Worm (Caenorhabditis elegans) whole organism, L4/young adult: ENCODE results near the gene nhr-111.

ENCODE experiments used
- W03F9.2 ChIP-seq: fragments of 150-350 bp; optimal IDR thresholded peaks from 2 replicates; lab custom pipeline; 2014; ENCODE audit warnings: missing biosample characterization, missing genetic modification characterization
- dao-5 ChIP-seq: sonication (generic microtip); optimal IDR thresholded peaks from 2 replicates; lab custom pipeline; 2016; ENCODE audit warnings: missing genotype, missing genetic modification characterization, moderate library complexity, missing compliant biosample characterization
- him-1 ChIP-seq: sonication (generic microtip); optimal IDR thresholded peaks from 2 replicates; lab custom pipeline; 2016; ENCODE audit warnings: missing genotype, missing genetic modification reagents, missing genetic modification characterization, missing compliant biosample characterization

Gene nhr-111

ce11 chrV:16143066-16143581 is 18.5 kb upstream of the nhr-111 start, which contains the start of gene fbxa-88:
Gene fbxa-88 (minus strand): TSS chrV:16143116.
- no peak for TF ChIP-seq him-1
- TF ChIP-seq dao-5: no peak
- no peak for TF ChIP-seq W03F9.2

DNA sequence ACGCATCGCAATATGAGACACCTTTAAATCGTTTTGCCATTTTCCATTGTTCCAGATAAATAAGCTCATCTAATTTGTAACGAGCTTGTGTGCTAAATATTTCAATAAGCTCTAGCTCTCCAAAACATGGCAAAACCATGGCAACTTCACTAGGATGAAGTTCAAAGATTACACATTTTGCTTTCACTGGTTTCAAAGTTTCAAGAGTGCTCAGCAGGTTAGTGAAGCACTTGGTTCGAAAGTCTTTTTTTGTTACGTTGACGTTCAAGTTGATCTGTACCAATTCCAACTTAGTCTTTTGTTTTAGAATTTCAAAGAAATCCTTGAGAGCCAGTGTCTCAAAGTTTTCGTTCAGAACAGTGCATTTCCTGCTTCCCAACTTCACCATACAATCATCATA is 17.7 kb upstream of the nhr-111 start, which contains the start of gene fbxa-18:
TSS of gene fbxa-18 (plus strand) at position 301 of the 400 bp plus-strand sequence.
- no peak for TF ChIP-seq W03F9.2
- no peak for TF ChIP-seq dao-5
- TF ChIP-seq him-1: no peak

ce11 chrV:16141071-16141470 is 16.4 kb upstream of the nhr-111 start, which contains the start of gene clc-32:
Gene clc-32 (minus strand): TSS chrV:16141171.
- TF ChIP-seq him-1: no peak
- no peak for TF ChIP-seq W03F9.2
- TF ChIP-seq dao-5: no peak

ce11 chrV:16139529-16139928 is 14.9 kb upstream of the nhr-111 start, which contains the start of gene clc-11:
Gene clc-11 (minus strand): TSS chrV:16139629.
- TF ChIP-seq dao-5 (no peak), him-1 (no peak), W03F9.2 (no peak)

ce11 chrV:16137043-16137442 is 12.4 kb upstream of the nhr-111 start, which contains the start of gene F44G3.7:
Gene F44G3.7 (minus strand): TSS chrV:16137143.
- no peak for TF ChIP-seq him-1
- no peak for TF ChIP-seq dao-5
- TF ChIP-seq W03F9.2: no peak

DNA sequence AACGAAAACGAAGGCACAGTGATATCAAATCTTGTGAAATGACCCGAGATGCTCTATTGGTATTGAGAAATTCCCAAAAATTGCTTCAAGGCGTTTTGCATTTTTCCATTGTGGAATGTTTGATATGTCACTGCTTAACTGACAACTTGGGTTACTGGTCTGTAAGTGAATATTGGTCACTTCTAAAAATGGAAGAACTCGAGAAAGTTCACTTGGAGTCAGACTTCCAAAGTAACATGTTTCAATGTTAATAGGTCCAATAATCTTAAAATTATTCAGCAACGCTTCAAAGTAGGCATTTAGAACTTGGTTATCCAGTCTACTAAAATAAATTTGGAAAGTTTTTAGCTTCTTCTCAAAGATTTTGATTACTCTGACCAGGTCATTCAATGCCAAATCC is 8.1 kb upstream of the nhr-111 start, which contains the start of gene fbxa-144:
TSS of gene fbxa-144 (minus strand) at position 101 of the 400 bp plus-strand sequence.
- TF ChIP-seq him-1 (no peak), W03F9.2 (no peak), dao-5 (no peak)

- TF ChIP-seq him-1 (no peak), dao-5 (no peak), W03F9.2 (no peak)
Observed at ce11 chrV:16132215-16132614, 7.6 kb upstream of the nhr-111 start.

- TF ChIP-seq dao-5: no peak
- no peak for TF ChIP-seq him-1
- no peak for TF ChIP-seq W03F9.2
Observed at ce11 chrV:16131249-16131648, 6.6 kb upstream of the nhr-111 start, which contains the start of gene fbxa-142. Gene fbxa-142 (minus strand): TSS chrV:16131349.

ce11 chrV:16129116-16129515 is 4.5 kb upstream of the nhr-111 start:
- TF ChIP-seq him-1 (no peak), W03F9.2 (no peak), dao-5 (no peak)

- no peak for TF ChIP-seq dao-5
- no peak for TF ChIP-seq him-1
- no peak for TF ChIP-seq W03F9.2
Observed at ce11 chrV:16127401-16127800, 2.8 kb upstream of the nhr-111 start, which contains the start of gene fbxa-143. Gene fbxa-143 (minus strand): TSS chrV:16127501.

DNA sequence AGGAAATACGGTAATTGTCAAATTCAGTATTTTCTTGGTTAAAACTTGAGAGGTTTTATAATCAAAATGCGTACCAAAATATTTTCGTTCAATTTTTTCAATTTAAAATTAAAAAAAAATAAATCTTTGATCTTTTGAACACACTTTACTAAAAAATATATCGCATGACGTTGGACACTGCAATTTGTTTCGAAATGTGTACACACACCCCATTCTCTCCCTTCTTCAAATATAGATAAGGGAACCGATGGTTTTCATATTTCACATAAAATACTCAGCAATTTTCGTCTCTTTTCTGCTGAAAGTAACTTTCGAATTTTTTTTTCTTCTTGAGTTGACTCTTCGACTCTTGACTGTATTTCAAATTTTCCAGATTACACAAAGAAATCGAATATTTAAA is 3.2 kb downstream of the nhr-111 start:
- no peak for TF ChIP-seq W03F9.2
- no peak for TF ChIP-seq dao-5
- no peak for TF ChIP-seq him-1

ce11 chrV:16120922-16121321 is 3.7 kb downstream of the nhr-111 start, which contains the start of gene skr-3:
Gene skr-3 (plus strand): TSS chrV:16121084.
- TF ChIP-seq dao-5 (no peak), W03F9.2 (no peak), him-1 (no peak)

DNA sequence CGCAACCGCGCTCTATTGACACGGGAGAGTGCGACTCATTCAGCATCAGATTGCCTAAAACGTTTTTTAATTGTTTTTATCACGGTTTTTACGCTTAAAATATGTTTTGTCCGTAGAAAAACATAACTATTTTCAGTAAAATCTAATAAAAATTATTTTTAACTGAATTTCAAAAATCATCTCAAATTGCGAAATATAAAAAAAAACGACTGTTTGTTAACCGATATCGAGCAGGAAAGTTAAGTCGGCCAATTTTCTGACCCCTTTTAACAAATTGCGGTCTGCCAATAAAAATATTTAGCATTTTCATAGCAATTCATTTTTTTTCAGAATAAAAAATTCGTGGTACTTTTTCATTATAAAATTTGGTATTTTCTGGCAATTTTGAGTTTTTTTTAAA is 4.1 kb downstream of the nhr-111 start:
- TF ChIP-seq him-1 (no peak), dao-5 (no peak), W03F9.2 (no peak)

- TF ChIP-seq W03F9.2 (no peak), him-1 (no peak), dao-5 (no peak)
Observed at ce11 chrV:16118601-16119000, 6.0 kb downstream of the nhr-111 start, which contains the start of gene str-103. Gene str-103 (minus strand): TSS chrV:16118701.

DNA sequence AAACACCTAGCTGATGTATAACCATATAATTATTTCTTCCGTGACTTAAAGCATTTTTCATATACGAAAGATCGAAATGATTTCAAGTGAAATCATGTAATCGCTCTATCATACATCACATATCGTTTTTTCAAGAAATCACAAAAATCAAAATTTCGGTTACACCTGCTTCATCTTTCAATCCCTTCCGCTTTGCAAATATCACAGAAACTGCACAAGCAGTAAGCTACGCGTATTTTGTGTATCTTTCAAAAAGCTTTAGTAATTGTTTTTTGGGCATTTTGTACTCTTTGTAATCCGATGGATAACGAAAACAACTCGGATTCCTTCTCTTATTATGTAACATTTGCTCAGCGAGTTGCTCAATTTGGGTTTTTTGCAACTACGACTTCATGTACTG is 9.3 kb downstream of the nhr-111 start, which contains the start of gene str-25:
TSS of gene str-25 (plus strand) at position 301 of the 400 bp plus-strand sequence.
- TF ChIP-seq W03F9.2: no peak
- no peak for TF ChIP-seq him-1

DNA sequence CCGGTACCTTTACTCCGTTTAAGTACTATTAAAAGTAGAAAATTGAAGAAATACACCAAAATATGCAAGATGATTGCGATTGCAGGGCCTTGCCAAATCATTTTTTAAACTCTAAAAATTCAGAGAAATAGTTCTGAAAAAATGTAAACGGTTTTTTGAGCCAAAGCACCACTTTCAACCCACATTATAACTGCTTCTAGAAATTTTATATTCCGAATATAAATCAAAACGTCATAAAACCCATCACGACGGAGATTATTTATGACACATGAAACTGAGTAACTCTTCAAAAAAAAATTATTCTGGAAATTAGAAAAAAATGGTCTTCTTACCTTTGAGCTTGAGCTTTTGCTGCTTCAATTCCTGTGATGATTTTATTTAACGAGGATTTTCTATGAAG is 10.4 kb downstream of the nhr-111 start, which contains the start of gene srxa-16:
TSS of gene srxa-16 (minus strand) at position 101 of the 400 bp plus-strand sequence.
- TF ChIP-seq dao-5: no peak
- TF ChIP-seq W03F9.2: no peak
- no peak for TF ChIP-seq him-1

ce11 chrV:16103594-16103993 is 21.0 kb downstream of the nhr-111 start, which contains the start of gene argk-1:
Gene argk-1 (plus strand): TSS chrV:16103894.
- no peak for TF ChIP-seq dao-5
- no peak for TF ChIP-seq him-1
- no peak for TF ChIP-seq W03F9.2
